Worm (Caenorhabditis elegans): ENCODE measurements around the gene fbxb-72.

The fbxb-72 gene

DNA sequence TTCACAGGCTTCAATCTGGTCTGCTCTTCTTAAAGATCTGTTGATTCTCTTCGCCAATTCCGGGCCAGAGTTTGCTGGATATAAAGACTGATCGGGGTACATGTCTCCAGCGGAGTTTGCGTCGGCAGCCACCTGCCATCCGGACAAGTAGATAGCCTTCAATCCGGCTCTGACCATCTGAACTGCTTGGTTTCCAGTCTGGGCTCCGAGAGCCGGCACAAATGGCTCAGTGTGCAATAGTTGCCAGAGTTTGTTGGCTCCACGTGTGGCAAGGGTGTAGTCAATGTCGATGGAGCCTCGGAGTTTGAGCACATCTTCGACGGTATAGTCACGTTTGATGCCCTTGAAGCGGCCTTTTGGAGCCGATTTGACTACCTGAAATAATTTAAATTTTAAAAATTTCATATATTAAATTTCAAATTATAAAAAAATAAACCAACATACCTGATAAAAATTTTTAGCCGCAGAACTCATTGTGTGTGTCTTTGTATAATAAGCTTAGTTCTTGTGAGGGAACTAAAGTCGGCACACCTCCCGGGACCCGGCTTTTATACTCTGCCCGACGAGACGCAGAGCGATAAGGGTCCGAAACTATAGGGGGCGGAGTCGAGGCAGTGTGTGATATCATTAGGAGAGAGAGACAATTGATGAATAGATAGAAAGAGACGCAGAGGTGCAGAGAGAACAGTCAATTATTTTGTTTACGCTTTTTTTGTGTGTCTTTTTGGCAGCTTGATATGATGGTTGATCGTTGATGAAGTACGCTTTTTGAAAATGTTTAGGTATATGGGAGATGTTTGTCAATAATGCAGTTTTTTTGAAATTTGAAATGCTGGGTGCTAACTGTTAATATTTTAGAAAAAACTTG lies 4.0 kb upstream of the fbxb-72 start, which contains the start of the genes icl-1 and srh-2 (continued):
- TF ChIP-seq nhr-111 (GFP tag; optimal IDR thresholded peaks at IDR 0.05) = peak; percentile 82
- no peak; the same call in 1 of the 2 replicates for TF ChIP-seq lin-38 (GFP tag; IDR thresholded peaks at IDR 0.05)
- TF ChIP-seq pha-4 (GFP tag; IDR thresholded peaks at IDR 0.05) = peak; percentile 43; the same call in 1 of the 2 replicates
- no peak for TF ChIP-seq pha-4 (tag; optimal IDR thresholded peaks at IDR 0.05)
- no peak for TF ChIP-seq Y48G9A.11 (GFP tag; IDR thresholded peaks at IDR 0.05)
- TF ChIP-seq unc-62 (GFP tag; optimal IDR thresholded peaks at IDR 0.05 in 1 of 2) = no peak
- no peak for TF ChIP-seq unc-62 (tag; optimal IDR thresholded peaks at IDR 0.05)
- TF ChIP-seq Y105C5A.15 (GFP tag; IDR thresholded peaks at IDR 0.05) = no peak
- no peak for TF ChIP-seq nhr-41 (GFP tag; IDR thresholded peaks at IDR 0.05)
- no peak for TF ChIP-seq nhr-76 (tag; optimal IDR thresholded peaks at IDR 0.05)
- TF ChIP-seq ceh-62 (tag; optimal IDR thresholded peaks at IDR 0.05) = no peak
- peak; percentile 29 for TF ChIP-seq nhr-77 (tag; optimal IDR thresholded peaks at IDR 0.05)
- peak; percentile 24 for TF ChIP-seq T20F7.1 (GFP tag; optimal IDR thresholded peaks at IDR 0.05)
- TF ChIP-seq Y5F2A.4 (GFP tag; optimal IDR thresholded peaks at IDR 0.05) = peak; percentile 65
- peak; percentile 48 for TF ChIP-seq zfp-3 (GFP tag; conservative IDR thresholded peaks at IDR 0.05)
- no peak for TF ChIP-seq R02D3.7 (tag; optimal IDR thresholded peaks at IDR 0.05)
- peak; percentile 62 for TF ChIP-seq hlh-30 (tag; optimal IDR thresholded peaks at IDR 0.05; ENCODE audit: insufficient read depth)
- TF ChIP-seq F44E2.7 (GFP tag; IDR thresholded peaks at IDR 0.05) = no peak
- TF ChIP-seq lin-39 (tag; optimal IDR thresholded peaks at IDR 0.05) = no peak
- no peak for TF ChIP-seq unc-39 (tag; optimal IDR thresholded peaks at IDR 0.05)
- TF ChIP-seq skn-1 (tag; optimal IDR thresholded peaks at IDR 0.05) = no peak
- TF ChIP-seq saeg-2 (GFP tag; IDR thresholded peaks at IDR 0.05) = peak; percentile 57; the same call in 1 of the 2 replicates
- peak; percentile 42; the same call in 1 of the 2 replicates for TF ChIP-seq hmg-1.1 (GFP tag; IDR thresholded peaks at IDR 0.05)
- no peak for TF ChIP-seq spr-1 (tag; optimal IDR thresholded peaks at IDR 0.05)
- TF ChIP-seq zfp-2 (tag; optimal IDR thresholded peaks at IDR 0.05) = no peak
- TF ChIP-seq aha-1 (tag) = peak; percentile 90
- TF ChIP-seq fkh-10 (GFP tag; optimal IDR thresholded peaks at IDR 0.05) = no peak
- TF ChIP-seq snpc-4 (tag; optimal IDR thresholded peaks at IDR 0.05) = no peak
- no peak for TF ChIP-seq jun-1 (tag; optimal IDR thresholded peaks at IDR 0.05)
- TF ChIP-seq egl-43 (GFP tag; IDR thresholded peaks at IDR 0.05) = peak; percentile 73
- no peak; the same call in 1 of the 2 replicates for TF ChIP-seq D1046.2 (GFP tag; IDR thresholded peaks at IDR 0.05)
- TF ChIP-seq ceh-82 (tag; optimal IDR thresholded peaks at IDR 0.05) = no peak
- TF ChIP-seq zip-11 (GFP tag; IDR thresholded peaks at IDR 0.05) = 0 out of 2 replicates have a peak, but pooled peaks have one; percentile 16
- 0 out of 4 replicates have a peak, but pooled peaks of 1 of the 2 experiments have one; percentile 25 for TF ChIP-seq madf-5 (GFP tag; IDR thresholded peaks at IDR 0.05)
- peak; percentile 32; the same call in 1 of the 2 replicates for TF ChIP-seq dmd-6 (GFP tag; IDR thresholded peaks at IDR 0.05)
- peak; percentile 84 for TF ChIP-seq hlh-11 (tag; optimal IDR thresholded peaks at IDR 0.05)
- TF ChIP-seq ctbp-1 (GFP tag; IDR thresholded peaks at IDR 0.05) = peak; percentile 6
- no peak for TF ChIP-seq ZK546.5 (tag; optimal IDR thresholded peaks at IDR 0.05)
- no peak for TF ChIP-seq mxl-2 (GFP tag; conservative IDR thresholded peaks at IDR 0.05)
- peak in 1 of 2 experiments; percentile 47 for TF ChIP-seq lsy-2 (tag; optimal IDR thresholded peaks at IDR 0.05)
- TF ChIP-seq daf-8 (GFP tag; IDR thresholded peaks at IDR 0.05) = no peak
- no peak for TF ChIP-seq php-3 (GFP tag; IDR thresholded peaks at IDR 0.05)
- peak; percentile 36 for TF ChIP-seq nhr-11 (tag; optimal IDR thresholded peaks at IDR 0.05)
- TF ChIP-seq nhr-42 (GFP tag; IDR thresholded peaks at IDR 0.05) = 0 out of 2 replicates have a peak, but pooled peaks have one; percentile 46
- no peak for TF ChIP-seq hif-1 (tag; optimal IDR thresholded peaks at IDR 0.05)
- TF ChIP-seq mdl-1 (tag; optimal IDR thresholded peaks at IDR 0.05) = peak; percentile 66 to 75
- TF ChIP-seq gei-8 (GFP tag; optimal IDR thresholded peaks at IDR 0.05) = no peak
- no peak for TF ChIP-seq aly-2 (tag; optimal IDR thresholded peaks at IDR 0.05)
- TF ChIP-seq lin-29 (GFP tag; IDR thresholded peaks at IDR 0.05) = peak; percentile 38; the same call in 1 of the 2 replicates
- TF ChIP-seq egl-27 (tag; optimal IDR thresholded peaks at IDR 0.05) = no peak

Measured in whole organism, L4 larva.